Fruit fly (Drosophila melanogaster) whole organism, wandering third instar larva: Measurements from ENCODE around the gene CG31548.

Experiments used
- Abd-B ChIP-seq: fragments of >200 bp; optimal IDR thresholded peaks from 2 replicates; lab custom pipeline; 2017; ENCODE audit warnings: missing biosample characterization, missing genetic modification characterization
- CG32264 ChIP-seq: fragments of 200-800 bp; sonication (Bioruptor generic); optimal IDR thresholded peaks from 2 replicates; lab custom pipeline; 2016; ENCODE audit warnings: missing biosample characterization, missing genetic modification characterization
- CG9705 ChIP-seq: fragments of 200-800 bp; sonication (Bioruptor generic); optimal IDR thresholded peaks from 2 replicates; lab custom pipeline; 2018; ENCODE audit warnings: missing biosample characterization, mild to moderate bottlenecking, missing genetic modification characterization
- CrebA ChIP-seq: fragments of 200-800 bp; sonication (Bioruptor generic); optimal IDR thresholded peaks from 2 replicates; lab custom pipeline; 2016; ENCODE audit warnings: missing biosample characterization, mild to moderate bottlenecking, missing genetic modification characterization, borderline replicate concordance
- Dfd ChIP-seq: fragments of >200 bp; optimal IDR thresholded peaks from 2 replicates; lab custom pipeline; 2017; ENCODE audit warnings: missing biosample characterization, missing genetic modification characterization
- Dif ChIP-seq: fragments of 200-275, 200-300 bp; sonication (Bioruptor generic); optimal IDR thresholded peaks from 2 replicates; lab custom pipeline; 2018; ENCODE audit warnings: missing biosample characterization, missing genetic modification characterization; ENCODE audit not compliant: partially characterized antibody
- GATAd ChIP-seq: sonication (Bioruptor generic); optimal IDR thresholded peaks from 2 replicates; lab custom pipeline; 2016; ENCODE audit warnings: missing biosample characterization, missing genetic modification characterization
- HLH106 ChIP-seq: fragments of 200-800 bp; optimal IDR thresholded peaks from 3 replicates; lab custom pipeline; 2019; ENCODE audit warnings: missing biosample characterization, mild to moderate bottlenecking, missing genetic modification characterization, moderate library complexity
- Hnf4 ChIP-seq: fragments of 200-800 bp; sonication (Bioruptor generic); optimal IDR thresholded peaks from 2 replicates; lab custom pipeline; 2016; ENCODE audit warnings: missing biosample characterization, mild to moderate bottlenecking, missing genetic modification characterization
- Hr78 ChIP-seq: fragments of >200 bp; optimal IDR thresholded peaks from 2 replicates; lab custom pipeline; 2017; ENCODE audit warnings: missing biosample characterization, missing genetic modification characterization
- Hr83 ChIP-seq: fragments of 200-300 bp; sonication (Bioruptor generic); optimal IDR thresholded peaks from 2 replicates; lab custom pipeline; 2016; ENCODE audit warnings: missing biosample characterization, mild to moderate bottlenecking, missing genetic modification characterization, moderate library complexity; ENCODE audit not compliant: poor library complexity, severe bottlenecking
- Jra ChIP-seq: sonication (Bioruptor generic); optimal IDR thresholded peaks from 2 replicates; lab custom pipeline; 2016; ENCODE audit warnings: missing biosample characterization, missing genetic modification characterization
- Mio ChIP-seq: sonication (Bioruptor generic); optimal IDR thresholded peaks from 2 replicates; lab custom pipeline; 2016; ENCODE audit warnings: missing biosample characterization, missing genetic modification characterization
- Myc ChIP-seq: fragments of >200 bp; optimal IDR thresholded peaks from 2 replicates; lab custom pipeline; 2017
- N ChIP-seq: fragments of >200 bp; optimal IDR thresholded peaks from 2 replicates; lab custom pipeline; 2018; ENCODE audit warnings: missing biosample characterization, missing external identifiers, missing genetic modification characterization
- OdsH ChIP-seq: fragments of 200-800 bp; sonication (Bioruptor generic); optimal IDR thresholded peaks from 2 replicates; lab custom pipeline; 2016; ENCODE audit warnings: missing biosample characterization, mild to moderate bottlenecking, missing genetic modification characterization
- Rel ChIP-seq, 2 experiments: fragments of 200-800 bp; sonication (Bioruptor generic) in 1 of 2; optimal IDR thresholded peaks; 2 replicates in 1 of 2; 3 replicates in 1 of 2; lab custom pipeline; 2016 to 2019; ENCODE audit warnings: mild to moderate bottlenecking in 2 of 2, missing biosample characterization in 2 of 2, missing genetic modification characterization in 2 of 2, moderate library complexity in 1 of 2
- Sp1 ChIP-seq: fragments of 200-800 bp; sonication (Bioruptor generic); optimal IDR thresholded peaks from 3 replicates; lab custom pipeline; 2019; ENCODE audit warnings: missing biosample characterization, mild to moderate bottlenecking, missing genetic modification characterization, moderate library complexity
- Vsx2 ChIP-seq: fragments of 200-300, 225-300 bp; sonication (Bioruptor generic); optimal IDR thresholded peaks from 2 replicates; lab custom pipeline; 2018; ENCODE audit warnings: missing biosample characterization, missing genetic modification characterization; ENCODE audit not compliant: partially characterized antibody
- br ChIP-seq: fragments of 200-800 bp; sonication (Bioruptor generic); optimal IDR thresholded peaks from 2 replicates; lab custom pipeline; 2016; ENCODE audit warnings: missing biosample characterization, missing genetic modification characterization
- brk ChIP-seq: fragments of 200-800 bp; sonication (Bioruptor generic); optimal IDR thresholded peaks from 2 replicates; lab custom pipeline; 2016; ENCODE audit warnings: missing biosample characterization, mild to moderate bottlenecking, missing genetic modification characterization
- dl ChIP-seq, 2 experiments: fragments of 175-275, 200-275 bp in 1 of 2; fragments of 200-275 bp in 1 of 2; sonication (Bioruptor generic); optimal IDR thresholded peaks; lab custom pipeline; 2018; ENCODE audit warnings: mild to moderate bottlenecking in 2 of 2, missing biosample characterization in 2 of 2, missing genetic modification characterization in 2 of 2, moderate library complexity in 2 of 2; ENCODE audit not compliant: partially characterized antibody in 2 of 2, insufficient read depth in 1 of 2
- dmrt93B ChIP-seq: fragments of 200-800 bp; sonication (Bioruptor generic); optimal IDR thresholded peaks from 2 replicates; lab custom pipeline; 2018; ENCODE audit warnings: missing biosample characterization, mild to moderate bottlenecking, missing genetic modification characterization
- dsf ChIP-seq: sonication (Bioruptor generic); optimal IDR thresholded peaks from 2 replicates; lab custom pipeline; 2016; ENCODE audit warnings: missing biosample characterization, missing genetic modification characterization, borderline replicate concordance
- ey ChIP-seq: fragments of 200-800 bp; sonication (Bioruptor generic); optimal IDR thresholded peaks from 2 replicates; lab custom pipeline; 2016; ENCODE audit warnings: missing biosample characterization, missing genetic modification characterization
- foxo ChIP-seq, 2 experiments: fragments of 200-800 bp; sonication (Bioruptor generic); optimal IDR thresholded peaks; 2 replicates in 1 of 2; 3 replicates in 1 of 2; lab custom pipeline; 2016 to 2017; ENCODE audit warnings: missing biosample characterization in 2 of 2, missing genetic modification characterization in 2 of 2
- fru ChIP-seq: fragments of 200-800 bp; sonication (Bioruptor generic); optimal IDR thresholded peaks from 3 replicates; lab custom pipeline; 2016; ENCODE audit warnings: missing biosample characterization, mild to moderate bottlenecking, missing genetic modification characterization
- h ChIP-seq: fragments of 200-800 bp; sonication (Bioruptor generic); optimal IDR thresholded peaks from 3 replicates; lab custom pipeline; 2016; ENCODE audit warnings: missing biosample characterization, mild to moderate bottlenecking, missing genetic modification characterization
- jim ChIP-seq: fragments of 175-275, 200-325 bp; sonication (Bioruptor generic); optimal IDR thresholded peaks from 2 replicates; lab custom pipeline; 2016; ENCODE audit warnings: missing biosample characterization, mild to moderate bottlenecking, missing genetic modification characterization
- lola ChIP-seq: fragments of >200 bp; optimal IDR thresholded peaks from 2 replicates; lab custom pipeline; 2017; ENCODE audit warnings: missing biosample characterization, missing genetic modification characterization
- pan ChIP-seq: fragments of >200 bp; optimal IDR thresholded peaks from 2 replicates; lab custom pipeline; 2017
- psq ChIP-seq: fragments of 200-800 bp; sonication (Bioruptor generic); optimal IDR thresholded peaks from 3 replicates; lab custom pipeline; 2017; ENCODE audit warnings: missing biosample characterization, mild to moderate bottlenecking, missing genetic modification characterization, moderate library complexity
- rgr ChIP-seq: fragments of 200-800 bp; sonication (Bioruptor generic); optimal IDR thresholded peaks from 3 replicates; lab custom pipeline; 2016; ENCODE audit warnings: missing biosample characterization, mild to moderate bottlenecking, missing genetic modification characterization
- sage ChIP-seq: fragments of 200-800 bp; sonication (Bioruptor generic); optimal IDR thresholded peaks from 2 replicates; lab custom pipeline; 2016; ENCODE audit warnings: missing biosample characterization, mild to moderate bottlenecking, missing genetic modification characterization
- sv ChIP-seq: fragments of 200-800 bp; sonication (Bioruptor generic); optimal IDR thresholded peaks from 3 replicates; lab custom pipeline; 2016; ENCODE audit warnings: missing biosample characterization, missing genetic modification characterization
- tai ChIP-seq: sonication (Bioruptor generic); optimal IDR thresholded peaks from 2 replicates; lab custom pipeline; 2016; ENCODE audit warnings: missing biosample characterization, missing genetic modification characterization
- usp ChIP-seq: fragments of >200 bp; optimal IDR thresholded peaks from 2 replicates; lab custom pipeline; 2017; ENCODE audit warnings: missing biosample characterization, missing genetic modification characterization
- woc ChIP-seq: sonication (Bioruptor generic); optimal IDR thresholded peaks from 2 replicates; lab custom pipeline; 2016; ENCODE audit warnings: missing biosample characterization, mild to moderate bottlenecking, missing genetic modification characterization

Gene CG31548

dm6 chr3R:5622406-5622752 lies 14.3 kb downstream of the CG31548 start:
- TF ChIP-seq dl (GFP tag; optimal IDR thresholded peaks at IDR 0.05; lab: Kevin White, UChicago; ENCODE audit: insufficient read depth in 1 of 2, partially characterized antibody in 2 of 2) (no peak), foxo (GFP tag; optimal IDR thresholded peaks at IDR 0.05; lab: Kevin White, UChicago) (no peak), Vsx2 (GFP tag; lab: Kevin White, UChicago) (no peak), Mio (GFP tag; lab: Kevin White, UChicago) (no peak), h (GFP tag; lab: Kevin White, UChicago) (no peak), fru (GFP tag; lab: Kevin White, UChicago) (no peak), OdsH (GFP tag; lab: Kevin White, UChicago) (no peak), woc (GFP tag; lab: Kevin White, UChicago) (no peak), Hr83 (no peak), Rel (GFP tag; optimal IDR thresholded peaks at IDR 0.05; lab: Kevin White, UChicago) (no peak), Rel (tag; optimal IDR thresholded peaks at IDR 0.05; lab: Kevin White, UChicago) (no peak), CG32264 (GFP tag; lab: Kevin White, UChicago) (no peak), pan (lab: Kevin White, UChicago) (no peak), Sp1 (no peak)

DNA sequence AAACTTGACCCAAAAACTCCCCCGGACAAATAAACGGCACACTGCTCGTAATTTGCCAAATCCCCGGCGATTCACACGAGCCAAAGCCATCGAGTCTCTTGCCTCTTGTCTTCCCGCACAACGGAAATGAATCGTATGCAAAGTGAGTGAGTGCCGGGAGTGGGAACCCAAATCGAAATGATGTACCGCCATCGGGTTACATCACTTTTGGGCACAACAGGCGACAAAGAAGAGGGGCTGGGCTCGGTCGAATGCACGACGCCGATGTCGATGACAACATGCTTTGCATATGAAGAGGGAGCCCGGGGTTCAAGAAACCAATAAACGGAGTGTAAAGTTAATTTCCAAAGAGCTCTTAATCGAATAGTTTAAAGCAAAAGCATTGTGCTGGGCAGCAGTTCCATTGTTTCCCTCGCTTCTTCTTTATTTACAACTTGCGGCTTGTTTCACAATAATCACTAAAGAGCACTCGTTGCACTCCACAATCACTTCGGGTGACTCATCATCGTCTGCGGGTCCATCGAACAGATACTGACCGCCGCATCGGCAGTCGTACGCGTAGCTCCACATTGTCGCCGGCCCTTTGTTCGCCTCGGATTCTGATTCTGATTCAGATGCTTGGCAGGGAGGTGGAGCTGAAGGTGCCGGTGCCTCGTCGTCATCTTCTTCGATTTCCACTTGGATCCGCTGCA lies 14.8 kb downstream of the CG31548 start:
- TF ChIP-seq Rel (GFP tag; optimal IDR thresholded peaks at IDR 0.05; lab: Kevin White, UChicago) (no peak), Rel (tag; optimal IDR thresholded peaks at IDR 0.05; lab: Kevin White, UChicago) (peak; percentile 15), HLH106 (no peak)

dm6 chr3R:5620387-5620956 lies 16.2 kb downstream of the CG31548 start:
- TF ChIP-seq HLH106 (peak; percentile 38), Abd-B (GFP tag; lab: Kevin White, UChicago) (no peak), sage (GFP tag; lab: Kevin White, UChicago) (no peak), usp (no peak), GATAd (GFP tag; lab: Kevin White, UChicago) (no peak), Sp1 (peak; percentile 50), N (GFP tag; lab: Kevin White, UChicago) (no peak), Hr83 (peak; percentile 60), Hnf4 (GFP tag; lab: Kevin White, UChicago) (peak; percentile 22), Mio (GFP tag; lab: Kevin White, UChicago) (peak; percentile 3), Dfd (GFP tag; lab: Kevin White, UChicago) (no peak), Jra (no peak), fru (GFP tag; lab: Kevin White, UChicago) (peak; percentile 67), foxo (GFP tag; optimal IDR thresholded peaks at IDR 0.05; lab: Kevin White, UChicago) (peak in 1 of 2 experiments; percentile 68), rgr (GFP tag; lab: Kevin White, UChicago) (peak; percentile 72), dmrt93B (GFP tag; lab: Kevin White, UChicago) (peak; percentile 41), pan (lab: Kevin White, UChicago) (no peak), CrebA (GFP tag; lab: Kevin White, UChicago) (no peak), psq (peak; percentile 58), dl (GFP tag; optimal IDR thresholded peaks at IDR 0.05; lab: Kevin White, UChicago; ENCODE audit: insufficient read depth in 1 of 2, partially characterized antibody in 2 of 2) (no peak), CG32264 (GFP tag; lab: Kevin White, UChicago) (no peak), Dif (GFP tag; lab: Kevin White, UChicago) (no peak), OdsH (GFP tag; lab: Kevin White, UChicago) (peak; percentile 59), Myc (lab: Kevin White, UChicago) (no peak), Hr78 (GFP tag; lab: Kevin White, UChicago) (no peak), h (GFP tag; lab: Kevin White, UChicago) (peak; percentile 71), lola (GFP tag; lab: Kevin White, UChicago) (no peak), tai (GFP tag; lab: Kevin White, UChicago) (no peak), brk (no peak), CG9705 (GFP tag; lab: Kevin White, UChicago) (no peak), br (peak; percentile 8), Vsx2 (GFP tag; lab: Kevin White, UChicago) (no peak), jim (GFP tag; lab: Kevin White, UChicago) (no peak), sv (peak; percentile 60), dsf (GFP tag; lab: Kevin White, UChicago) (no peak), ey (peak; percentile 67), woc (GFP tag; lab: Kevin White, UChicago) (peak; percentile 32), Rel (GFP tag; optimal IDR thresholded peaks at IDR 0.05; lab: Kevin White, UChicago) (no peak), Rel (tag; optimal IDR thresholded peaks at IDR 0.05; lab: Kevin White, UChicago) (no peak)
